Worm (Caenorhabditis elegans) whole organism, young adult: Measurements from ENCODE around the gene T02D1.9.

Source experiments
- C17E4.6 ChIP-seq: fragments of 200-800 bp; sonication (Bioruptor generic); IDR thresholded peaks from 2 replicates; pipeline ENCODE4 v1.3.6; 2022; ENCODE audit warnings: missing genetic modification reagents, missing genetic modification characterization, missing compliant biosample characterization
- D2030.7 ChIP-seq: fragments of 200-800 bp; sonication (Bioruptor generic); IDR thresholded peaks from 2 replicates; pipeline ENCODE4 v1.3.6; 2022; ENCODE audit warnings: missing genetic modification reagents, missing genetic modification characterization, missing compliant biosample characterization
- F22D6.2 ChIP-seq: sonication (generic microtip); optimal IDR thresholded peaks from 2 replicates; lab custom pipeline; 2016; ENCODE audit warnings: mild to moderate bottlenecking, missing genetic modification characterization, missing compliant biosample characterization
- F33H1.4 ChIP-seq: fragments of 200-800 bp; sonication (Bioruptor generic); IDR thresholded peaks from 2 replicates; pipeline ENCODE4 v1.3.6; 2022; ENCODE audit warnings: missing genetic modification reagents, missing genetic modification characterization, missing compliant biosample characterization
- F39B2.1 ChIP-seq: fragments of 200-800 bp; sonication (Bioruptor generic); IDR thresholded peaks from 2 replicates; pipeline ENCODE4 v1.3.6; 2022; ENCODE audit warnings: missing genetic modification reagents, missing genetic modification characterization, missing compliant biosample characterization
- F49E8.2 ChIP-seq: sonication (generic microtip); optimal IDR thresholded peaks from 3 replicates; lab custom pipeline; 2017; ENCODE audit warnings: missing genetic modification characterization, mild to moderate bottlenecking, missing compliant biosample characterization, antibody characterized with exemption, moderate library complexity; ENCODE audit not compliant: insufficient read depth
- Y95B8A.8 ChIP-seq: fragments of 200-800 bp; sonication (Bioruptor generic); IDR thresholded peaks from 2 replicates; pipeline ENCODE4 v1.3.6; 2022; ENCODE audit warnings: missing genetic modification reagents, missing genetic modification characterization, missing compliant biosample characterization
- akir-1 ChIP-seq: fragments of 200-800 bp; sonication (Bioruptor generic); optimal IDR thresholded peaks from 2 replicates; lab custom pipeline; 2018; ENCODE audit warnings: mild to moderate bottlenecking, missing genetic modification characterization, moderate library complexity, missing compliant biosample characterization
- atf-7 ChIP-seq: sonication (generic microtip); optimal IDR thresholded peaks from 2 replicates; lab custom pipeline; 2017; ENCODE audit warnings: mild to moderate bottlenecking, missing genetic modification characterization, missing compliant biosample characterization
- attf-5 ChIP-seq: fragments of 200-800 bp; sonication (Bioruptor generic); optimal IDR thresholded peaks from 2 replicates; lab custom pipeline; 2018; ENCODE audit warnings: mild to moderate bottlenecking, missing genetic modification characterization, missing compliant biosample characterization
- attf-6 ChIP-seq: fragments of 200-800 bp; sonication (Bioruptor generic); IDR thresholded peaks from 2 replicates; pipeline ENCODE4 v1.3.6; 2022; ENCODE audit warnings: missing genetic modification reagents, missing genetic modification characterization, missing compliant biosample characterization
- ccch-3 ChIP-seq: fragments of 200-800 bp; sonication (Bioruptor generic); optimal IDR thresholded peaks from 2 replicates; lab custom pipeline; 2018; ENCODE audit warnings: mild to moderate bottlenecking, missing genetic modification characterization, missing compliant biosample characterization
- ceh-40 ChIP-seq: fragments of 200-800 bp; sonication (Bioruptor generic); IDR thresholded peaks from 2 replicates; pipeline ENCODE4 v1.3.6; 2022; ENCODE audit warnings: missing genetic modification characterization, missing compliant biosample characterization
- dox-1 ChIP-seq: fragments of 200-800 bp; sonication (Bioruptor generic); IDR thresholded peaks from 2 replicates; pipeline ENCODE4 v1.3.6; 2022; ENCODE audit warnings: missing genetic modification reagents, missing genetic modification characterization, missing compliant biosample characterization
- ets-4 ChIP-seq: fragments of 200-800 bp; sonication (Bioruptor generic); optimal IDR thresholded peaks from 2 replicates; lab custom pipeline; 2018; ENCODE audit warnings: mild to moderate bottlenecking, missing genetic modification characterization, missing compliant biosample characterization
- gei-17 ChIP-seq: fragments of 200-800 bp; sonication (Bioruptor generic); optimal IDR thresholded peaks from 2 replicates; lab custom pipeline; 2018; ENCODE audit warnings: mild to moderate bottlenecking, missing genetic modification characterization, missing compliant biosample characterization
- let-526 ChIP-seq: fragments of 200-800 bp; sonication (Bioruptor generic); IDR thresholded peaks from 2 replicates; pipeline ENCODE4 v1.3.6; 2022; ENCODE audit warnings: missing genetic modification reagents, missing genetic modification characterization, missing compliant biosample characterization
- let-607 ChIP-seq, 2 experiments: fragments of 200-800 bp in 1 of 2; sonication (Bioruptor generic) in 1 of 2; sonication (generic microtip) in 1 of 2; optimal IDR thresholded peaks; 2 replicates each; lab custom pipeline; 2016 to 2018; ENCODE audit warnings: mild to moderate bottlenecking in 2 of 2, missing compliant biosample characterization in 2 of 2, missing genetic modification characterization in 2 of 2, moderate library complexity in 2 of 2, missing genotype in 1 of 2
- lin-54 ChIP-seq: fragments of 200-800 bp; sonication (Bioruptor generic); optimal IDR thresholded peaks from 2 replicates; lab custom pipeline; 2018; ENCODE audit warnings: mild to moderate bottlenecking, missing genetic modification characterization, missing compliant biosample characterization
- lsl-1 ChIP-seq: fragments of 200-800 bp; sonication (Bioruptor generic); optimal IDR thresholded peaks from 2 replicates; lab custom pipeline; 2018; ENCODE audit warnings: mild to moderate bottlenecking, missing genetic modification characterization, moderate library complexity, missing compliant biosample characterization
- madf-6 ChIP-seq: fragments of 200-800 bp; sonication (Bioruptor generic); IDR thresholded peaks from 2 replicates; pipeline ENCODE4 v1.3.6; 2022; ENCODE audit warnings: missing genetic modification reagents, missing genetic modification characterization, missing compliant biosample characterization
- mcd-1 ChIP-seq: fragments of 200-800 bp; sonication (Bioruptor generic); IDR thresholded peaks from 2 replicates; pipeline ENCODE4 v1.3.6; 2022; ENCODE audit warnings: missing genetic modification reagents, missing genetic modification characterization, missing compliant biosample characterization
- mel-28 ChIP-seq: sonication (generic microtip); optimal IDR thresholded peaks from 2 replicates; lab custom pipeline; 2016; ENCODE audit warnings: borderline replicate concordance, mild to moderate bottlenecking, missing genetic modification characterization, missing compliant biosample characterization
- mxl-1 ChIP-seq: sonication (generic microtip); optimal IDR thresholded peaks from 2 replicates; lab custom pipeline; 2016; ENCODE audit warnings: missing genetic modification characterization, missing compliant biosample characterization
- nfya-2 ChIP-seq: fragments of 200-800 bp; sonication (Bioruptor generic); IDR thresholded peaks from 2 replicates; pipeline ENCODE4 v1.3.6; 2022; ENCODE audit warnings: missing genetic modification reagents, missing genetic modification characterization, missing compliant biosample characterization
- nhr-179 ChIP-seq: sonication (generic microtip); optimal IDR thresholded peaks from 2 replicates; lab custom pipeline; 2016; ENCODE audit warnings: mild to moderate bottlenecking, missing genetic modification characterization, missing compliant biosample characterization
- sea-2 ChIP-seq: fragments of 200-800 bp; sonication (Bioruptor generic); IDR thresholded peaks from 2 replicates; pipeline ENCODE4 v1.3.6; 2022; ENCODE audit warnings: missing genetic modification characterization, missing compliant biosample characterization
- snpc-4 ChIP-seq, 5 experiments: fragments of 150-350 bp in 1 of 5; sonication (generic microtip) in 4 of 5; optimal IDR thresholded peaks; 2 replicates each; lab custom pipeline; 2014 to 2018; ENCODE audit warnings: missing genetic modification characterization in 5 of 5, missing biosample characterization in 3 of 5, antibody characterized with exemption in 2 of 5, mild to moderate bottlenecking in 2 of 5, missing compliant biosample characterization in 2 of 5, missing genotype in 2 of 5, moderate library complexity in 2 of 5, missing genetic modification reagents in 1 of 5
- tbp1 ChIP-seq: fragments of 200-800 bp; sonication (Bioruptor generic); optimal IDR thresholded peaks from 2 replicates; lab custom pipeline; 2018; ENCODE audit warnings: mild to moderate bottlenecking, missing genetic modification characterization, missing compliant biosample characterization
- tbx-9 ChIP-seq: sonication (generic microtip); optimal IDR thresholded peaks from 2 replicates; lab custom pipeline; 2016; ENCODE audit warnings: borderline replicate concordance, missing genetic modification characterization, inconsistent platforms, missing compliant biosample characterization
- unc-62 ChIP-seq: fragments of 150-350 bp; optimal IDR thresholded peaks from 2 replicates; lab custom pipeline; 2014; ENCODE audit warnings: missing biosample characterization, missing genetic modification reagents, missing genetic modification characterization
- xnd-1 ChIP-seq: sonication (generic microtip); optimal IDR thresholded peaks from 2 replicates; lab custom pipeline; 2016; ENCODE audit warnings: missing genotype, missing genetic modification reagents, missing genetic modification characterization, missing compliant biosample characterization
- zim-3 ChIP-seq: sonication (generic microtip); optimal IDR thresholded peaks from 2 replicates; lab custom pipeline; 2017; ENCODE audit warnings: mild to moderate bottlenecking, missing genetic modification characterization, moderate library complexity, missing compliant biosample characterization
- ztf-3 ChIP-seq: fragments of 200-800 bp; sonication (Bioruptor generic); optimal IDR thresholded peaks from 2 replicates; lab custom pipeline; 2018; ENCODE audit warnings: mild to moderate bottlenecking, missing genetic modification characterization, missing compliant biosample characterization
- ztf-6 ChIP-seq: fragments of 200-800 bp; sonication (Bioruptor generic); IDR thresholded peaks from 2 replicates; pipeline ENCODE4 v1.3.6; 2022; ENCODE audit warnings: missing genetic modification reagents, missing genetic modification characterization, missing compliant biosample characterization

The T02D1.9 gene

DNA sequence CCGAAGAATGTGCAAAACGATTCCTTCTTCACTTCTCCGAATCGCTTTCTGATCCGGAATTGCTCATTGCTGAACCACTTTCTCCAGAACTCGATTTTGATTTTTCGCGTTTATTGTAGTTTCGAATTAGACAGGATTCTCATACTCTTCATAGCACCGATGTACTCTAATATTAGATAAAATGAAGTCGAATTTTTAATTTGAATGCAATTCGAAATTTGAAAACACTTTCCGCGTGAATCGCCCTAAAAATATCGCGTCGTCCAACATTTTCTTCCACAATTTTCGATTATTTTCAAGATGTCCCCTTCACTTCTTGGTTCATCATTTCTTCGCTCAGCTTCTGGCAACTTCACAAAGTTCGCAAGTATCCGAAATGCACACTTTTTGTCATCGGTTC is 25.4 kb downstream of the T02D1.9 start, which contains the start of gene C30H6.8 (continued):
- no peak for TF ChIP-seq atf-7 (tag; lab: Kevin White, UChicago)
- no peak for TF ChIP-seq ztf-6 (GFP tag; lab: Robert Waterston, UW)
- TF ChIP-seq, all 124 proteins: peak for 0

DNA sequence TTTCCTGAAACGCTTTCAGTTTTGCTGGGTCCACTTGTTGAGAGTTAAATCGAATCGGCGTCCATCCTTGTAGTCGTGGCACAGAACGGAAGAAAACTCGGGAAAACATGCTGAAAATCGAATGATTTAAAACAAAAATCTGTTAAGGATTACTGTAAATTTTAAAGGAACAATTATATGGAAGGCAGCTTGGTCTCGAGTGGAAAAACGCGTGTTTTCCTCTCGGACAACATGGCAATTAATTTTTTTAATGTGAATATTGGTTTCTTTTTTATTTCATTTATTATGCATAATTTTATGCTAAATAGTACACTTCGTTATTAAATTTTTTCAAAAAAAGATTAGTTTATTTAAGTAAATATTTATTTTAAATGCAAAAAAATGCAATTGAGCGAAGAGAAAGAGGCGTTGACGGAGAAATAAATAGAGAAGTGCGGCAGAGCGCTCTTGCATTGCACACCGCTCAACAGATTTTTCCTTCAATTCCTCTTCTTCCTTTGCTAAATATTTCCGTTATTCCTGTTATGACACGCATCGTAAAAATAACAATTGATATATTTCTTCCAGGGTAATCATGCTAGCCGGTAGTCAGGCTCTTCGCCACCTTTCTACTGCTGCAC is 27.2 kb downstream of the T02D1.9 start, which contains the start of the genes C30H6.9 and dlat-2:
C30H6.9 (minus strand) TSS at position 110 of the 620 bp plus-strand sequence.
dlat-2 (plus strand) TSS at position 566 of the 620 bp plus-strand sequence.
- no peak for TF ChIP-seq gei-17
- TF ChIP-seq D2030.7 = peak; percentile 41; the same call in 1 of the 2 replicates
- no peak for TF ChIP-seq zim-3
- TF ChIP-seq attf-5 (GFP tag; lab: Kevin White, UChicago) = peak; percentile 32
- TF ChIP-seq attf-6 (GFP tag; lab: Robert Waterston, UW) = peak; percentile 65; the same call in 1 of the 2 replicates
- TF ChIP-seq snpc-4 (GFP tag; optimal IDR thresholded peaks at IDR 0.05; lab: Kevin White, UChicago) = peak; percentile 24
- peak in 3 of 4 experiments; percentile 72 to 84 (median 83) for TF ChIP-seq snpc-4 (tag; optimal IDR thresholded peaks at IDR 0.05; lab: Kevin White, UChicago)
- TF ChIP-seq ccch-3 = no peak
- TF ChIP-seq dox-1 (GFP tag; lab: Robert Waterston, UW) = peak; percentile 44; the same call in 1 of the 2 replicates
- no peak for TF ChIP-seq ztf-3 (GFP tag; lab: Kevin White, UChicago)
- no peak for TF ChIP-seq let-607 (tag; optimal IDR thresholded peaks at IDR 0.05; lab: Kevin White, UChicago)
- peak; percentile 73 for TF ChIP-seq lsl-1 (GFP tag; lab: Kevin White, UChicago)
- TF ChIP-seq lin-54 = peak; percentile 3
- no peak for TF ChIP-seq mxl-1
- TF ChIP-seq F33H1.4 = peak; percentile 80
- peak; percentile 11 for TF ChIP-seq tbp1 (GFP tag; lab: Kevin White, UChicago)
- TF ChIP-seq nhr-179 (tag; lab: Kevin White, UChicago) = no peak
- no peak for TF ChIP-seq let-526
- peak; percentile 38 for TF ChIP-seq xnd-1 (tag; lab: Kevin White, UChicago)
- peak; percentile 62 for TF ChIP-seq madf-6 (GFP tag; lab: Robert Waterston, UW)
- TF ChIP-seq mcd-1 (GFP tag; lab: Robert Waterston, UW) = peak; percentile 77
- TF ChIP-seq unc-62 (GFP tag; lab: Kevin White, UChicago) = no peak

DNA sequence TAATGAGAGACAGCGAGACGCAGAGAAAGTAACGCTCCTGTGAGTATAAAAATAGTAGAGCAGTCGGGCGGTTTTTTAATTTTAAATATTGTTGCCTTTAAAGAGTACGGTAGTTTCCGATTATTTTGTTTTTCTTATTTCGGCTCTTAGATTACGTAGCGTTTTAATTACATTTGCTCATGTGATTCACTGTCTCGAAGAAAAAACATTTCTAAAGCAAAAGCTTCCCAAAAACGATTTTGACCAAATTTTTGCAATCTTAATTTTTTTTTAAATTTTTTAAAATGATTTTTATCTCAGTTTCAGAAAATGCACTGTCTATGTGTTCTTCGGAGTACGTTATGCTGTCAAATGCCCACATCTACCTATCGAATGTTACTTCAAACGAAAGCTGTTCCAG is 31.3 kb downstream of the T02D1.9 start, which contains the start of gene haf-1:
haf-1 (plus strand) TSS at position 301 of the 400 bp plus-strand sequence.
- TF ChIP-seq lin-54 (no peak), F39B2.1 (no peak), zim-3 (no peak), C17E4.6 (GFP tag; lab: Robert Waterston, UW) (no peak), lsl-1 (GFP tag; lab: Kevin White, UChicago) (no peak), ets-4 (no peak), nfya-2 (GFP tag; lab: Robert Waterston, UW) (no peak), tbx-9 (tag; lab: Kevin White, UChicago) (no peak), mel-28 (tag; lab: Kevin White, UChicago) (no peak), nhr-179 (tag; lab: Kevin White, UChicago) (no peak), akir-1 (GFP tag; lab: Kevin White, UChicago) (no peak), F22D6.2 (tag; lab: Kevin White, UChicago) (no peak), F49E8.2 (no peak), Y95B8A.8 (GFP tag; lab: Robert Waterston, UW) (no peak), ceh-40 (no peak), sea-2 (GFP tag; lab: Robert Waterston, UW) (no peak)
- TF ChIP-seq, all 124 proteins: peak for 0
